Worm (Caenorhabditis elegans): ENCODE results near the gene srsx-34.

Gene srsx-34

DNA sequence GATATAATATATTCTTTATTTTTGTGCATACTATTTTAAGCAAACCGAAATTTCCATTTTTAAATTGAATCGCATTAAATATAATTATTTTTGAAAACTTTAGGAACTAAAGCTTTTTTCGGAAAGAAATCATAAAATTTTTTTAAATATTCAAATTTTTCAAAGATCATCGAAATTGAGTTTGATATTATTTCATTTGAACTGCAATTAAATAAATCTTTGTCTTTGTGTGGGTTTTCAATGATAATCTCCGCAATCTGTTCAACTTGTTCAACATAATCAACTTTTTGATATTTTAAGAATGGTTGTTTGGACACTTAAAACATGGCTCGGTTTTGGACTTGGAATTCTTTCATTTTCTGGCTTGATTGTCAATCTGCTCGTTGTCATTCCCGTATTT is 26.6 kb upstream of the srsx-34 start, which contains the start of gene srx-2:
TSS of gene srx-2 (plus strand) at position 301 of the 400 bp plus-strand sequence.
- no peak for TF ChIP-seq ztf-23 (GFP tag; IDR thresholded peaks at IDR 0.05)
- TF ChIP-seq T22C8.4 (GFP tag; IDR thresholded peaks at IDR 0.05), result no peak
- no peak for TF ChIP-seq ztf-29 (GFP tag; IDR thresholded peaks at IDR 0.05)
- TF ChIP-seq med-1 (GFP tag; optimal IDR thresholded peaks at IDR 0.05; ENCODE audit: insufficient read depth), result no peak
- TF ChIP-seq flt-1 (GFP tag; IDR thresholded peaks at IDR 0.05), result no peak
- no peak for TF ChIP-seq klf-2 (GFP tag; conservative IDR thresholded peaks at IDR 0.05)
- TF ChIP-seq cog-1 (tag; optimal IDR thresholded peaks at IDR 0.05), result no peak
- no peak for TF ChIP-seq ref-1 (GFP tag; conservative IDR thresholded peaks at IDR 0.05)
- no peak for TF ChIP-seq tab-1 (GFP tag; IDR thresholded peaks at IDR 0.05)

ce11 chrV:9013765-9014164 is 22.0 kb upstream of the srsx-34 start, which contains the start of gene srh-201:
Gene srh-201, minus strand, starts transcription at chrV:9013865.
- TF ChIP-seq ref-1 (GFP tag; conservative IDR thresholded peaks at IDR 0.05) (no peak), ztf-29 (GFP tag; IDR thresholded peaks at IDR 0.05) (no peak), cog-1 (tag; optimal IDR thresholded peaks at IDR 0.05) (no peak), T22C8.4 (GFP tag; IDR thresholded peaks at IDR 0.05) (no peak), tab-1 (GFP tag; IDR thresholded peaks at IDR 0.05) (no peak), ztf-23 (GFP tag; IDR thresholded peaks at IDR 0.05) (no peak), klf-2 (GFP tag; conservative IDR thresholded peaks at IDR 0.05) (no peak), med-1 (GFP tag; optimal IDR thresholded peaks at IDR 0.05; ENCODE audit: insufficient read depth) (no peak), flt-1 (GFP tag; IDR thresholded peaks at IDR 0.05) (no peak)

- TF ChIP-seq ztf-29 (GFP tag; IDR thresholded peaks at IDR 0.05), result no peak
- TF ChIP-seq cog-1 (tag; optimal IDR thresholded peaks at IDR 0.05), result no peak
Observed at ce11 chrV:9015540-9015939, 20.2 kb upstream of the srsx-34 start, which contains the start of gene srt-18. Gene srt-18, minus strand, starts transcription at chrV:9015640.

- no peak for TF ChIP-seq flt-1 (GFP tag; IDR thresholded peaks at IDR 0.05)
- no peak for TF ChIP-seq ztf-29 (GFP tag; IDR thresholded peaks at IDR 0.05)
- no peak for TF ChIP-seq ztf-23 (GFP tag; IDR thresholded peaks at IDR 0.05)
- no peak for TF ChIP-seq med-1 (GFP tag; optimal IDR thresholded peaks at IDR 0.05; ENCODE audit: insufficient read depth)
- TF ChIP-seq ref-1 (GFP tag; conservative IDR thresholded peaks at IDR 0.05), result no peak
- TF ChIP-seq T22C8.4 (GFP tag; IDR thresholded peaks at IDR 0.05), result no peak
- no peak for TF ChIP-seq klf-2 (GFP tag; conservative IDR thresholded peaks at IDR 0.05)
- TF ChIP-seq cog-1 (tag; optimal IDR thresholded peaks at IDR 0.05), result no peak
- no peak for TF ChIP-seq tab-1 (GFP tag; IDR thresholded peaks at IDR 0.05)
Observed at ce11 chrV:9016479-9016878, 19.3 kb upstream of the srsx-34 start, which contains the start of gene oac-40. Gene oac-40, plus strand, starts transcription at chrV:9016779.

DNA sequence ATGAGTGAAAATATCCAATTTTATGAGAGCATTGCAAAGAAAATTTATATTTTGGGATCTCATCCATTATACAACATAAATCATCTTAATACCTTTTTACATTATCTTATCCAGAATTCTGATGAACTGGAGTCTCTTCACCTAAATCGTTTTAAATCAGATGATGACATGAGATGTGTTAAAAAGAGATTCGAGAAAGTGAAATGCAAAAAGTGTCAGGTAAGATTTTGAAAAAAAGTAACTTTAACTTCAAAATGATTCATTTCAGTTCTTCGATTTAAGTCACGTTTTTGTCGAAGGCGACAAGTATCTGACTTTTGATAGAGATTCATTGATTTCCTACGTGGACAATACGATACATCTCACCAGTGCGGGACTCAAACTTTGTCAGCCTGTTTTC is 16.9 kb upstream of the srsx-34 start:
- TF ChIP-seq cog-1 (tag; optimal IDR thresholded peaks at IDR 0.05), result no peak
- no peak for TF ChIP-seq klf-2 (GFP tag; conservative IDR thresholded peaks at IDR 0.05)
- no peak for TF ChIP-seq ztf-29 (GFP tag; IDR thresholded peaks at IDR 0.05)
- TF ChIP-seq tab-1 (GFP tag; IDR thresholded peaks at IDR 0.05), result no peak
- no peak for TF ChIP-seq med-1 (GFP tag; optimal IDR thresholded peaks at IDR 0.05; ENCODE audit: insufficient read depth)
- TF ChIP-seq flt-1 (GFP tag; IDR thresholded peaks at IDR 0.05), result no peak
- TF ChIP-seq T22C8.4 (GFP tag; IDR thresholded peaks at IDR 0.05), result no peak
- TF ChIP-seq ref-1 (GFP tag; conservative IDR thresholded peaks at IDR 0.05), result no peak
- TF ChIP-seq ztf-23 (GFP tag; IDR thresholded peaks at IDR 0.05), result no peak

- TF ChIP-seq ztf-29 (GFP tag; IDR thresholded peaks at IDR 0.05), result no peak
- no peak for TF ChIP-seq flt-1 (GFP tag; IDR thresholded peaks at IDR 0.05)
- no peak for TF ChIP-seq ztf-23 (GFP tag; IDR thresholded peaks at IDR 0.05)
- no peak for TF ChIP-seq cog-1 (tag; optimal IDR thresholded peaks at IDR 0.05)
- TF ChIP-seq tab-1 (GFP tag; IDR thresholded peaks at IDR 0.05), result no peak
- no peak for TF ChIP-seq klf-2 (GFP tag; conservative IDR thresholded peaks at IDR 0.05)
- TF ChIP-seq T22C8.4 (GFP tag; IDR thresholded peaks at IDR 0.05), result no peak
- no peak for TF ChIP-seq med-1 (GFP tag; optimal IDR thresholded peaks at IDR 0.05; ENCODE audit: insufficient read depth)
- no peak for TF ChIP-seq ref-1 (GFP tag; conservative IDR thresholded peaks at IDR 0.05)
Observed at ce11 chrV:9022078-9022477, 13.7 kb upstream of the srsx-34 start, which contains the start of gene oac-41. Gene oac-41, minus strand, starts transcription at chrV:9022178.

ce11 chrV:9024713-9025112 is 11.1 kb upstream of the srsx-34 start, which contains the start of gene bus-1:
Gene bus-1, minus strand, starts transcription at chrV:9024813.
- TF ChIP-seq ref-1 (GFP tag; conservative IDR thresholded peaks at IDR 0.05), result no peak
- no peak for TF ChIP-seq cog-1 (tag; optimal IDR thresholded peaks at IDR 0.05)
- TF ChIP-seq tab-1 (GFP tag; IDR thresholded peaks at IDR 0.05), result no peak
- no peak for TF ChIP-seq med-1 (GFP tag; optimal IDR thresholded peaks at IDR 0.05; ENCODE audit: insufficient read depth)
- no peak for TF ChIP-seq klf-2 (GFP tag; conservative IDR thresholded peaks at IDR 0.05)

- no peak for TF ChIP-seq T22C8.4 (GFP tag; IDR thresholded peaks at IDR 0.05)
- TF ChIP-seq klf-2 (GFP tag; conservative IDR thresholded peaks at IDR 0.05), result no peak
- TF ChIP-seq ztf-29 (GFP tag; IDR thresholded peaks at IDR 0.05), result no peak
- TF ChIP-seq tab-1 (GFP tag; IDR thresholded peaks at IDR 0.05), result no peak
- no peak for TF ChIP-seq cog-1 (tag; optimal IDR thresholded peaks at IDR 0.05)
- no peak for TF ChIP-seq flt-1 (GFP tag; IDR thresholded peaks at IDR 0.05)
- TF ChIP-seq ref-1 (GFP tag; conservative IDR thresholded peaks at IDR 0.05), result no peak
- TF ChIP-seq med-1 (GFP tag; optimal IDR thresholded peaks at IDR 0.05; ENCODE audit: insufficient read depth), result no peak
- TF ChIP-seq ztf-23 (GFP tag; IDR thresholded peaks at IDR 0.05), result no peak
Observed at ce11 chrV:9030248-9030647, 5.5 kb upstream of the srsx-34 start, which contains the start of gene C25E10.5. Gene C25E10.5, plus strand, starts transcription at chrV:9030548.

DNA sequence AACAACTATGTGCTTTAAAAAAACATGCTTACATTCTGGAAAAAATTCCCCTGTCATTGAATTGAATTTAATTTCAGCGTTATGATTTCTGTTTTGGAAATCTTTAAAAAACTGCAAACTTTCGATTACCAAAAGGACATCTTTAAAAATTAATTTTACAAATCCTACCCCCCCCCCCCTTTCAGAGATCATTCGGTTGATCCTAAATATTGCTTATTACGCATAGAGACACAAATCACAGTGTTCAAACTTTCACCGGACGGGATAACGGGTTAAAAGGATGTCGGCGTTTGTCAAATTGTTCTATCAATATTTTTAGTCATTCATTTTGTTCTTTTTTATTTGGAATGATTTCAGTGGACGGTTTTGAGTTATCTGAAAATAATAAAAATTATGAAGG is 2.5 kb upstream of the srsx-34 start, which contains the start of gene C25E10.4:
TSS of gene C25E10.4 (plus strand) at position 301 of the 400 bp plus-strand sequence.
- TF ChIP-seq cog-1 (tag; optimal IDR thresholded peaks at IDR 0.05) (no peak), klf-2 (GFP tag; conservative IDR thresholded peaks at IDR 0.05) (no peak), tab-1 (GFP tag; IDR thresholded peaks at IDR 0.05) (no peak), T22C8.4 (GFP tag; IDR thresholded peaks at IDR 0.05) (no peak), ztf-29 (GFP tag; IDR thresholded peaks at IDR 0.05) (no peak), flt-1 (GFP tag; IDR thresholded peaks at IDR 0.05) (no peak)

ce11 chrV:9041030-9041429 is 5.2 kb downstream of the srsx-34 start, which contains the start of gene cyp-33B1:
Gene cyp-33B1, plus strand, starts transcription at chrV:9041330.
- no peak for TF ChIP-seq T22C8.4 (GFP tag; IDR thresholded peaks at IDR 0.05)
- no peak for TF ChIP-seq cog-1 (tag; optimal IDR thresholded peaks at IDR 0.05)
- TF ChIP-seq tab-1 (GFP tag; IDR thresholded peaks at IDR 0.05), result no peak
- TF ChIP-seq flt-1 (GFP tag; IDR thresholded peaks at IDR 0.05), result no peak
- no peak for TF ChIP-seq ztf-29 (GFP tag; IDR thresholded peaks at IDR 0.05)
- no peak for TF ChIP-seq klf-2 (GFP tag; conservative IDR thresholded peaks at IDR 0.05)
- no peak for TF ChIP-seq med-1 (GFP tag; optimal IDR thresholded peaks at IDR 0.05; ENCODE audit: insufficient read depth)
- no peak for TF ChIP-seq ztf-23 (GFP tag; IDR thresholded peaks at IDR 0.05)
- no peak for TF ChIP-seq ref-1 (GFP tag; conservative IDR thresholded peaks at IDR 0.05)
